Worm (Caenorhabditis elegans): Measurements from ENCODE around the gene F47B10.6.

- no peak for TF ChIP-seq ZK546.5 (tag; optimal IDR thresholded peaks at IDR 0.05)
- TF ChIP-seq fkh-10 (GFP tag; optimal IDR thresholded peaks at IDR 0.05) = no peak
- TF ChIP-seq daf-12 (tag; optimal IDR thresholded peaks at IDR 0.05) = no peak
- no peak for TF ChIP-seq nhr-237 (tag; optimal IDR thresholded peaks at IDR 0.05)
- TF ChIP-seq jun-1 (tag; optimal IDR thresholded peaks at IDR 0.05) = no peak
- no peak for TF ChIP-seq nhr-25 (tag; optimal IDR thresholded peaks at IDR 0.05)
- no peak for TF ChIP-seq nhr-11 (tag; optimal IDR thresholded peaks at IDR 0.05)
- TF ChIP-seq pha-4 (tag; optimal IDR thresholded peaks at IDR 0.05) = no peak
- no peak for TF ChIP-seq elt-3 (tag; optimal IDR thresholded peaks at IDR 0.05)
- TF ChIP-seq unc-62 (GFP tag; optimal IDR thresholded peaks at IDR 0.05) = no peak
These were observed 38.8 kb downstream of the F47B10.6 start for ce11 chrX:10927136-10927535.

Measured in whole organism, L3 larva.